Worm (Caenorhabditis elegans): ENCODE data around the gene T10G3.8.

T10G3.8 gene

DNA sequence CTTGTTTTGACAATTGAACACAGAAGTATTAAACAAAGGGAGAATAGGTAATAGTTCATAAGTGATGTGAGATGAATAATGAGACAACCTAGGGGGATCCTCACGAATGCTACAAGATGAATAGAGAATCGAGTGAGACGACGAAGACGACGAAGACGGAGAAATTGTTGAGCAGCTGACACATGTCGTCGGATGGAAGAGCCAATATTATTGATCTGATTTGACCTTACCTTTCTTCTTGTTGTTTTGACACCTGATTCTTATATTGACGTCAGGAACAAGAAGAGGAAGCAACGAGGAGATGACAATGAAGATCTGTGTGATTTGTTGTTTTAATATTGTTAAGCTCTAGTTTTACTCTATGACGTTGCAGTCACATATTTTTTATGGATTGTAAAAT, 2.8 kb downstream of the T10G3.8 start, which contains the start of gene T10G3.1 (continued):
- TF ChIP-seq fkh-8 (tag; optimal IDR thresholded peaks at IDR 0.05) (no peak), lsy-2 (tag; optimal IDR thresholded peaks at IDR 0.05) (peak; percentile 37 to 44)

- TF ChIP-seq nhr-71 (tag; optimal IDR thresholded peaks at IDR 0.05) (peak; percentile 60), lin-14 (GFP tag; optimal IDR thresholded peaks at IDR 0.05) (peak; percentile 54), nhr-19 (GFP tag; conservative IDR thresholded peaks at IDR 0.05) (peak; percentile 43), irx-1 (tag; optimal IDR thresholded peaks at IDR 0.05) (no peak), lsy-2 (tag; optimal IDR thresholded peaks at IDR 0.05) (peak; percentile 35 to 47), snu-23 (GFP tag; optimal IDR thresholded peaks at IDR 0.05) (peak; percentile 29), efl-1 (optimal IDR thresholded peaks at IDR 0.05) (no peak), efl-1 (GFP tag; optimal IDR thresholded peaks at IDR 0.05 in 1 of 2) (peak in 1 of 2 experiments; percentile 39), lin-13 (GFP tag; optimal IDR thresholded peaks at IDR 0.05) (no peak), rnt-1 (tag; optimal IDR thresholded peaks at IDR 0.05) (peak; percentile 61), unc-130 (tag; optimal IDR thresholded peaks at IDR 0.05) (peak; percentile 21), aha-1 (tag; optimal IDR thresholded peaks at IDR 0.05) (no peak)
These were observed 4.2 kb downstream of the T10G3.8 start for ce11 chrV:13472062-13472461.

- TF ChIP-seq sox-4 (tag; optimal IDR thresholded peaks at IDR 0.05) (peak; percentile 97), lin-39 (tag; optimal IDR thresholded peaks at IDR 0.05) (peak; percentile 52), nhr-19 (GFP tag; conservative IDR thresholded peaks at IDR 0.05) (peak; percentile 93), nhr-237 (tag; optimal IDR thresholded peaks at IDR 0.05) (no peak), grh-1 (GFP tag; IDR thresholded peaks at IDR 0.05) (peak; percentile 85), swsn-7 (tag; optimal IDR thresholded peaks at IDR 0.05) (peak; percentile 94), ceh-88 (GFP tag; IDR thresholded peaks at IDR 0.05) (peak; percentile 74), F16B12.6 (tag; optimal IDR thresholded peaks at IDR 0.05) (peak; percentile 62), zip-4 (GFP tag; optimal IDR thresholded peaks at IDR 0.05) (peak; percentile 71), hpl-2 (GFP tag; optimal IDR thresholded peaks at IDR 0.05) (peak; percentile 27), pqm-1 (tag; optimal IDR thresholded peaks at IDR 0.05) (peak; percentile 28), C04F5.9 (tag; optimal IDR thresholded peaks at IDR 0.05) (peak; percentile 93), jun-1 (tag; optimal IDR thresholded peaks at IDR 0.05) (peak; percentile 69), fkh-10 (GFP tag; optimal IDR thresholded peaks at IDR 0.05) (no peak), snu-23 (GFP tag; optimal IDR thresholded peaks at IDR 0.05) (peak; percentile 95), nhr-77 (tag; optimal IDR thresholded peaks at IDR 0.05) (peak; percentile 41), sptf-1 (tag; optimal IDR thresholded peaks at IDR 0.05) (no peak), ces-1 (GFP tag; optimal IDR thresholded peaks at IDR 0.05) (no peak), unc-98 (GFP tag; IDR thresholded peaks at IDR 0.05) (peak; percentile 91), fkh-4 (tag; optimal IDR thresholded peaks at IDR 0.05; ENCODE audit: borderline replicate concordance) (peak; percentile 100), ceh-63 (GFP tag; optimal IDR thresholded peaks at IDR 0.05) (peak; percentile 94), fkh-8 (tag; optimal IDR thresholded peaks at IDR 0.05) (peak; percentile 96), nhr-90 (tag; optimal IDR thresholded peaks at IDR 0.05; ENCODE audit: poor library complexity) (peak; percentile 98), elt-2 (tag; optimal IDR thresholded peaks at IDR 0.05) (peak; percentile 87), vab-15 (tag; optimal IDR thresholded peaks at IDR 0.05) (peak; percentile 94), mep-1 (tag; optimal IDR thresholded peaks at IDR 0.05) (peak; percentile 89), mdl-1 (tag; optimal IDR thresholded peaks at IDR 0.05) (peak; percentile 37 to 96), ets-5 (GFP tag; IDR thresholded peaks at IDR 0.05) (no peak), mef-2 (tag; optimal IDR thresholded peaks at IDR 0.05) (peak; percentile 52), aly-2 (tag; optimal IDR thresholded peaks at IDR 0.05) (peak; percentile 41), nhr-71 (tag; optimal IDR thresholded peaks at IDR 0.05) (peak; percentile 96), nhr-47 (tag; optimal IDR thresholded peaks at IDR 0.05) (peak; percentile 96), unc-62 (GFP tag; optimal IDR thresholded peaks at IDR 0.05) (no peak), hlh-17 (GFP tag; optimal IDR thresholded peaks at IDR 0.05; ENCODE audit: borderline replicate concordance) (peak; percentile 76), Y116A8C.19 (tag; optimal IDR thresholded peaks at IDR 0.05; ENCODE audit: borderline replicate concordance) (peak; percentile 98), irx-1 (tag; optimal IDR thresholded peaks at IDR 0.05) (peak; percentile 97), egl-13 (tag; optimal IDR thresholded peaks at IDR 0.05) (peak; percentile 94), alr-1 (tag; optimal IDR thresholded peaks at IDR 0.05; ENCODE audit: borderline replicate concordance) (no peak), lin-13 (GFP tag; optimal IDR thresholded peaks at IDR 0.05) (peak; percentile 85), ceh-82 (tag; optimal IDR thresholded peaks at IDR 0.05) (peak; percentile 78 to 93 (median 80))
These were observed 8.0 kb downstream of the T10G3.8 start, which contains the start of the genes F25H9.6 and F25H9.7 for ce11 chrV:13468190-13468765. Gene F25H9.6 (minus strand): TSS chrV:13468361. Gene F25H9.7 (plus strand): TSS chrV:13468376.
